Fruit fly (Drosophila melanogaster) whole organism, embryonic: ENCODE data around the gene Ada1-1.

Experiments
- B-H1 ChIP-seq: fragments of 200-800 bp; sonication (Bioruptor generic); IDR thresholded peaks from 3 replicates; pipeline ENCODE4 v1.3.6; 2022; ENCODE audit warnings: missing biosample characterization, missing genetic modification characterization
- C15 ChIP-seq: fragments of 200-800 bp; sonication (Bioruptor generic); IDR thresholded peaks from 3 replicates; pipeline ENCODE4 v1.3.6; 2022; ENCODE audit warnings: missing biosample characterization, missing genetic modification characterization
- CG10366 ChIP-seq: fragments of 200-800 bp; sonication (Bioruptor generic); IDR thresholded peaks from 2 replicates; pipeline ENCODE4 v1.3.6; 2022; ENCODE audit warnings: missing biosample characterization, missing genetic modification characterization
- CG11456 ChIP-seq: fragments of 200-800 bp; sonication (Bioruptor generic); IDR thresholded peaks from 3 replicates; pipeline ENCODE4 v1.3.6; 2022; ENCODE audit warnings: missing biosample characterization, missing genetic modification characterization
- CG12219 ChIP-seq: fragments of 200-800 bp; sonication (Bioruptor generic); optimal IDR thresholded peaks from 3 replicates; lab custom pipeline; 2018; ENCODE audit warnings: missing biosample characterization, mild to moderate bottlenecking, missing genetic modification characterization
- CG12744 ChIP-seq: fragments of 200-800 bp; sonication (Bioruptor generic); optimal IDR thresholded peaks from 2 replicates; lab custom pipeline; 2016; ENCODE audit warnings: missing biosample characterization, missing genetic modification characterization
- CG13624 ChIP-seq: fragments of 200-800 bp; sonication (Bioruptor generic); optimal IDR thresholded peaks from 2 replicates; lab custom pipeline; 2016; ENCODE audit warnings: missing biosample characterization, missing genetic modification characterization
- CG16863 ChIP-seq: fragments of 200-800 bp; sonication (Bioruptor generic); optimal IDR thresholded peaks from 3 replicates; lab custom pipeline; 2016; ENCODE audit warnings: missing biosample characterization, missing genetic modification characterization
- CG18011 ChIP-seq: fragments of 200-800 bp; sonication (Bioruptor generic); optimal IDR thresholded peaks from 2 replicates; lab custom pipeline; 2017; ENCODE audit warnings: missing biosample characterization, missing genetic modification characterization, mild to moderate bottlenecking, moderate library complexity, missing genotype
- CG2199 ChIP-seq: fragments of 200-800 bp; sonication (Bioruptor generic); IDR thresholded peaks from 3 replicates; pipeline ENCODE4 v1.3.6; 2022; ENCODE audit warnings: missing biosample characterization, missing genetic modification characterization
- CG2678 ChIP-seq: fragments of 200-800 bp; sonication (Bioruptor generic); optimal IDR thresholded peaks from 3 replicates; lab custom pipeline; 2019; ENCODE audit warnings: missing biosample characterization, mild to moderate bottlenecking, missing genetic modification characterization, moderate library complexity
- CG4282 ChIP-seq: fragments of 200-800 bp; sonication (Bioruptor generic); optimal IDR thresholded peaks from 2 replicates; lab custom pipeline; 2016; ENCODE audit warnings: missing biosample characterization, missing genetic modification characterization
- CG4730 ChIP-seq: fragments of 200-800 bp; sonication (Bioruptor generic); IDR thresholded peaks from 2 replicates; pipeline ENCODE4 v1.3.6; 2022; ENCODE audit warnings: missing biosample characterization, missing genetic modification characterization
- CG6683 ChIP-seq: fragments of 200-800 bp; sonication (Bioruptor generic); optimal IDR thresholded peaks from 2 replicates; lab custom pipeline; 2017; ENCODE audit warnings: missing biosample characterization, mild to moderate bottlenecking, missing genetic modification characterization, missing genetic modification reagents
- CG6813 ChIP-seq: fragments of 200-800 bp; sonication (Bioruptor generic); optimal IDR thresholded peaks from 2 replicates; lab custom pipeline; 2017; ENCODE audit warnings: missing biosample characterization, missing genetic modification characterization, mild to moderate bottlenecking, moderate library complexity, missing genetic modification reagents
- CG7372 ChIP-seq: fragments of 200-800 bp; sonication (Bioruptor generic); IDR thresholded peaks from 2 replicates; pipeline ENCODE4 v1.3.6; 2022; ENCODE audit warnings: missing biosample characterization, missing genetic modification characterization
- CG7839 ChIP-seq: fragments of 200-800 bp; sonication (Bioruptor generic); optimal IDR thresholded peaks from 3 replicates; lab custom pipeline; 2018; ENCODE audit warnings: missing biosample characterization, mild to moderate bottlenecking, missing genetic modification characterization, moderate library complexity
- CG7928 ChIP-seq: fragments of 200-800 bp; sonication (Bioruptor generic); optimal IDR thresholded peaks from 2 replicates; lab custom pipeline; 2017; ENCODE audit warnings: missing biosample characterization, mild to moderate bottlenecking, missing genetic modification characterization
- CG8388 ChIP-seq: fragments of 200-800 bp; sonication (Bioruptor generic); optimal IDR thresholded peaks from 2 replicates; lab custom pipeline; 2019; ENCODE audit warnings: missing biosample characterization, mild to moderate bottlenecking, missing genetic modification characterization, moderate library complexity
- CG9876 ChIP-seq: fragments of 200-800 bp; sonication (Bioruptor generic); optimal IDR thresholded peaks from 2 replicates; lab custom pipeline; 2016; ENCODE audit warnings: missing biosample characterization, missing genetic modification characterization
- H2.0 ChIP-seq: fragments of 200-800 bp; sonication (Bioruptor generic); IDR thresholded peaks from 2 replicates; pipeline ENCODE4 v1.3.6; 2022; ENCODE audit warnings: missing biosample characterization, missing genetic modification characterization
- HLHmδ ChIP-seq: fragments of 200-800 bp; sonication (Bioruptor generic); optimal IDR thresholded peaks from 2 replicates; lab custom pipeline; 2018; ENCODE audit warnings: missing biosample characterization, mild to moderate bottlenecking, missing genetic modification characterization, moderate library complexity
- Lhr ChIP-seq: fragments of 200-800 bp; sonication (Bioruptor generic); optimal IDR thresholded peaks from 3 replicates; lab custom pipeline; 2017; ENCODE audit warnings: mild to moderate bottlenecking, missing biosample characterization, missing genetic modification reagents, missing genetic modification characterization
- Lim3 ChIP-seq: fragments of 200-800 bp; sonication (Bioruptor generic); IDR thresholded peaks from 2 replicates; pipeline ENCODE4 v1.3.6; 2022; ENCODE audit warnings: missing biosample characterization, missing genetic modification characterization
- MESR4 ChIP-seq: fragments of 200-800 bp; sonication (Bioruptor generic); optimal IDR thresholded peaks from 2 replicates; lab custom pipeline; 2018; ENCODE audit warnings: missing biosample characterization, mild to moderate bottlenecking, missing genetic modification characterization, moderate library complexity
- NFAT ChIP-seq: fragments of 200-800 bp; sonication (Bioruptor generic); IDR thresholded peaks from 2 replicates; pipeline ENCODE4 v1.3.6; 2022; ENCODE audit warnings: missing biosample characterization, missing genetic modification characterization
- Oaz ChIP-seq: fragments of 200-800 bp; sonication (Bioruptor generic); IDR thresholded peaks from 2 replicates; pipeline ENCODE4 v1.3.6; 2022; ENCODE audit warnings: missing biosample characterization, missing genetic modification characterization
- Poxn ChIP-seq: fragments of 200-800 bp; sonication (Bioruptor generic); IDR thresholded peaks from 2 replicates; pipeline ENCODE4 v1.3.6; 2022; ENCODE audit warnings: missing biosample characterization, missing genetic modification characterization
- Trl ChIP-seq, 3 experiments: fragments of >200 bp in 2 of 3; fragments of 200-800 bp in 1 of 3; sonication (Bioruptor generic) in 1 of 3; optimal IDR thresholded peaks; 2 replicates in 1 of 3; 3 replicates in 2 of 3; lab custom pipeline; 2016 to 2017; ENCODE audit warnings: missing biosample characterization in 1 of 3, missing genetic modification characterization in 1 of 3
- bcd ChIP-seq: fragments of 200-800 bp; sonication (Bioruptor generic); optimal IDR thresholded peaks from 2 replicates; lab custom pipeline; 2017; ENCODE audit warnings: missing biosample characterization, mild to moderate bottlenecking, missing genetic modification characterization
- chm ChIP-seq: fragments of 200-800 bp; sonication (Bioruptor generic); IDR thresholded peaks from 2 replicates; pipeline ENCODE4 v1.3.6; 2022; ENCODE audit warnings: missing biosample characterization, missing genetic modification characterization
- corto ChIP-seq: fragments of 200-800 bp; sonication (Bioruptor generic); optimal IDR thresholded peaks from 2 replicates; lab custom pipeline; 2016; ENCODE audit warnings: missing biosample characterization, mild to moderate bottlenecking, missing genetic modification characterization, moderate library complexity
- eve ChIP-seq, 2 experiments: fragments of >200 bp; optimal IDR thresholded peaks; 2 replicates each; lab custom pipeline; 2017; ENCODE audit warnings: missing biosample characterization in 2 of 2, missing genetic modification characterization in 2 of 2
- fd3F ChIP-seq: fragments of 200-800 bp; sonication (Bioruptor generic); optimal IDR thresholded peaks from 2 replicates; lab custom pipeline; 2018; ENCODE audit warnings: missing biosample characterization, mild to moderate bottlenecking, missing genetic modification characterization, moderate library complexity
- h ChIP-seq: fragments of >200 bp; optimal IDR thresholded peaks from 2 replicates; lab custom pipeline; 2017
- her ChIP-seq: fragments of 200-800 bp; sonication (Bioruptor generic); optimal IDR thresholded peaks from 2 replicates; lab custom pipeline; 2016; ENCODE audit warnings: missing biosample characterization, missing genetic modification characterization
- ind ChIP-seq: fragments of 200-800 bp; sonication (Bioruptor generic); optimal IDR thresholded peaks from 3 replicates; lab custom pipeline; 2016; ENCODE audit warnings: missing biosample characterization, missing genetic modification characterization
- jigr1 ChIP-seq: fragments of 200-800 bp; sonication (Bioruptor generic); IDR thresholded peaks from 3 replicates; pipeline ENCODE4 v1.3.6; 2022; ENCODE audit warnings: missing biosample characterization, missing genetic modification characterization
- kay ChIP-seq: fragments of 200-800 bp; sonication (Bioruptor generic); optimal IDR thresholded peaks from 2 replicates; lab custom pipeline; 2016; ENCODE audit warnings: missing biosample characterization, missing genetic modification characterization
- klu ChIP-seq: fragments of 200-800 bp; sonication (Bioruptor generic); IDR thresholded peaks from 2 replicates; pipeline ENCODE4 v1.3.6; 2022; ENCODE audit warnings: missing biosample characterization, missing genetic modification characterization
- mld ChIP-seq: fragments of 200-800 bp; sonication (Bioruptor generic); IDR thresholded peaks from 3 replicates; pipeline ENCODE4 v1.3.6; 2022; ENCODE audit warnings: missing biosample characterization, missing genetic modification characterization; ENCODE audit not compliant: partially characterized antibody
- nau ChIP-seq: fragments of 200-800 bp; sonication (Bioruptor generic); optimal IDR thresholded peaks from 3 replicates; lab custom pipeline; 2017; ENCODE audit warnings: missing biosample characterization, mild to moderate bottlenecking, missing genetic modification characterization, missing genetic modification reagents
- nom ChIP-seq: fragments of 200-800 bp; sonication (Bioruptor generic); optimal IDR thresholded peaks from 2 replicates; lab custom pipeline; 2017; ENCODE audit warnings: missing biosample characterization, missing genetic modification characterization, mild to moderate bottlenecking, moderate library complexity, missing genetic modification reagents
- oc ChIP-seq: fragments of 200-800 bp; sonication (Bioruptor generic); optimal IDR thresholded peaks from 2 replicates; lab custom pipeline; 2018; ENCODE audit warnings: missing biosample characterization, mild to moderate bottlenecking, missing genetic modification characterization, moderate library complexity
- pb ChIP-seq: fragments of 200-800 bp; sonication (Bioruptor generic); optimal IDR thresholded peaks from 3 replicates; lab custom pipeline; 2016; ENCODE audit warnings: missing biosample characterization, missing genetic modification characterization
- seq ChIP-seq: fragments of 200-800 bp; sonication (Bioruptor generic); IDR thresholded peaks from 2 replicates; pipeline ENCODE4 v1.3.6; 2022; ENCODE audit warnings: missing biosample characterization, missing genetic modification characterization
- sob ChIP-seq: fragments of 200-800 bp; sonication (Bioruptor generic); IDR thresholded peaks from 2 replicates; pipeline ENCODE4 v1.3.6; 2022; ENCODE audit warnings: missing biosample characterization, missing genetic modification characterization
- sqz ChIP-seq: fragments of 200-800 bp; sonication (Bioruptor generic); optimal IDR thresholded peaks from 3 replicates; lab custom pipeline; 2018; ENCODE audit warnings: missing biosample characterization, mild to moderate bottlenecking, missing genetic modification characterization
- unc-4 ChIP-seq: fragments of 200-800 bp; sonication (Bioruptor generic); IDR thresholded peaks from 2 replicates; pipeline ENCODE4 v1.3.6; 2022; ENCODE audit warnings: missing biosample characterization, missing genetic modification characterization; ENCODE audit not compliant: partially characterized antibody
- usp ChIP-seq: fragments of >200 bp; optimal IDR thresholded peaks from 2 replicates; lab custom pipeline; 2017; ENCODE audit warnings: missing biosample characterization, missing genetic modification characterization
- vnd ChIP-seq: fragments of 200-800 bp; sonication (Bioruptor generic); IDR thresholded peaks from 3 replicates; pipeline ENCODE4 v1.3.6; 2022; ENCODE audit warnings: missing biosample characterization, missing genetic modification characterization; ENCODE audit not compliant: partially characterized antibody
- zf30C ChIP-seq: fragments of 200-800 bp; sonication (Bioruptor generic); optimal IDR thresholded peaks from 3 replicates; lab custom pipeline; 2018; ENCODE audit warnings: missing biosample characterization, mild to moderate bottlenecking, missing genetic modification characterization

The Ada1-1 gene

dm6 chr2L:11960909-11961308, 35.7 kb upstream of the Ada1-1 start:
- TF ChIP-seq CG4730 (GFP tag; lab: Robert Waterston, UW) (no peak), CG9876 (no peak), Trl (optimal IDR thresholded peaks at IDR 0.05; lab: Kevin White, UChicago) (no peak), Trl (GFP tag; optimal IDR thresholded peaks at IDR 0.05; lab: Kevin White, UChicago) (no peak), eve (GFP tag; optimal IDR thresholded peaks at IDR 0.05; lab: Kevin White, UChicago) (no peak), Lhr (GFP tag; lab: Kevin White, UChicago) (no peak), sqz (GFP tag; lab: Kevin White, UChicago) (peak; percentile 59), HLHmδ (no peak), CG16863 (GFP tag; lab: Kevin White, UChicago) (no peak), her (GFP tag; lab: Kevin White, UChicago) (no peak), CG10366 (GFP tag; lab: Robert Waterston, UW) (no peak), usp (GFP tag; lab: Kevin White, UChicago) (no peak), CG18011 (GFP tag; lab: Kevin White, UChicago) (no peak), Oaz (GFP tag; lab: Robert Waterston, UW) (no peak), MESR4 (GFP tag; lab: Kevin White, UChicago) (no peak), CG11456 (GFP tag; lab: Robert Waterston, UW) (no peak), pb (GFP tag; lab: Kevin White, UChicago) (no peak), CG2199 (GFP tag; lab: Robert Waterston, UW) (peak; percentile 51; the same call in 1 of the 3 replicates), NFAT (GFP tag; lab: Robert Waterston, UW) (no peak), CG7928 (GFP tag; lab: Kevin White, UChicago) (no peak), oc (peak; percentile 57), CG7372 (no peak), CG8388 (GFP tag; lab: Kevin White, UChicago) (no peak), corto (GFP tag; lab: Kevin White, UChicago) (no peak), B-H1 (GFP tag; lab: Robert Waterston, UW) (no peak), nau (peak; percentile 16), CG6683 (GFP tag; lab: Kevin White, UChicago) (no peak), zf30C (GFP tag; lab: Kevin White, UChicago) (no peak), bcd (GFP tag; lab: Kevin White, UChicago) (no peak), CG6813 (GFP tag; lab: Kevin White, UChicago) (peak; percentile 50), klu (GFP tag; lab: Robert Waterston, UW) (no peak), fd3F (GFP tag; lab: Kevin White, UChicago) (no peak), seq (GFP tag; lab: Robert Waterston, UW) (no peak), vnd (GFP tag; lab: Robert Waterston, UW) (no peak), chm (no peak), CG2678 (tag; lab: Kevin White, UChicago) (no peak), Lim3 (no peak), h (lab: Kevin White, UChicago) (no peak), CG4282 (GFP tag; lab: Kevin White, UChicago) (no peak), kay (no peak), sob (GFP tag; lab: Robert Waterston, UW) (no peak), Poxn (no peak), CG7839 (tag; lab: Kevin White, UChicago) (no peak), unc-4 (GFP tag; lab: Robert Waterston, UW) (no peak), C15 (GFP tag; lab: Robert Waterston, UW) (no peak), ind (GFP tag; lab: Kevin White, UChicago) (no peak), jigr1 (GFP tag; lab: Robert Waterston, UW) (no peak), nom (GFP tag; lab: Kevin White, UChicago) (no peak), CG12744 (GFP tag; lab: Kevin White, UChicago) (no peak), CG13624 (GFP tag; lab: Kevin White, UChicago) (no peak), mld (no peak), H2.0 (GFP tag; lab: Robert Waterston, UW) (no peak), CG12219 (no peak)
